Fruit fly (Drosophila melanogaster): Measurements from ENCODE around the gene gskt.
A peak's percentile ranks its signal among the peaks of the same experiment; 100 is the strongest.

gskt gene

DNA sequence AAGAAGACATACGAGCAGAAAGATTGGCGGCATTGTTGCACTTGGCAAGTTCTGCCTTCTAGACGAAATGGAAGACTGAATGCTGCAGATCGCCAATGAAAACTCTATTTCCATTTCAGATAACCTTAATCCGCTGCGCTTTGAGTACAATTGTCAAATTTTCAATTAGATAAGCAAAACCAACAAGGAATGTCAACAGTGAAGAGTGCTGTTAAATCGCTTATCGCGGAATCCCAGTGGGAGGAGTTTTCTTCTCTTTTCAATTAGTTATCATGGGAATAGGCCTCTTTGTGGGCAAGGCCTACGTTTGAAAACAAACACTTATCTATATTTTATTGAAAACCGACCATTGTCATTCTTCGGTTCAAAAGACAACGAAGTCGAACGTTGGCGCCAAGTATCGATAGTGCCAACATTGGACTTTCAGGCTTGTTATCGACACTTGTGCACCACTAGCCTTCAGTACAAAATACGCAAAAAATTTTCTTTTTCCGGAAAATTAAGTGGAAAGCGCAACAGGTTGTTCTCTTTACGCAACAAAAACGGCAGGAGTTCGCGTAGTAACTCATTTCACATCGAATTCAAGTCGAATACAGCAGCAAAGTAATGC lies 23.1 kb downstream of the gskt start, which contains the start of the genes Ugt35D1 and Gcn2 (continued):
- TF ChIP-seq cwo (GFP tag; optimal IDR thresholded peaks at IDR 0.05), result no peak
- TF ChIP-seq CG17912 (GFP tag; optimal IDR thresholded peaks at IDR 0.05), result peak; percentile 28
- peak; percentile 52 for TF ChIP-seq CG10209 (GFP tag; optimal IDR thresholded peaks at IDR 0.05)
- peak; percentile 77 for TF ChIP-seq CG9727 (GFP tag; optimal IDR thresholded peaks at IDR 0.05)
- TF ChIP-seq caup (GFP tag; optimal IDR thresholded peaks at IDR 0.05; ENCODE audit: severe bottlenecking), result no peak
- no peak for TF ChIP-seq CG14441 (GFP tag; IDR thresholded peaks at IDR 0.05)
- TF ChIP-seq dmrt99B (tag; optimal IDR thresholded peaks at IDR 0.05), result no peak
- no peak for TF ChIP-seq Ptx1 (GFP tag; IDR thresholded peaks at IDR 0.05)
- no peak for TF ChIP-seq ash1 (GFP tag; optimal IDR thresholded peaks at IDR 0.05)
- no peak for TF ChIP-seq dysf (GFP tag; IDR thresholded peaks at IDR 0.05)
- TF ChIP-seq eyg (GFP tag; optimal IDR thresholded peaks at IDR 0.05), result no peak
- no peak for TF ChIP-seq Aef1 (GFP tag; IDR thresholded peaks at IDR 0.05)
- no peak for TF ChIP-seq ttk (GFP tag; IDR thresholded peaks at IDR 0.05)
- TF ChIP-seq Hr78 (GFP tag; optimal IDR thresholded peaks at IDR 0.05), result no peak
- no peak for TF ChIP-seq CG5953 (GFP tag; IDR thresholded peaks at IDR 0.05)
- no peak for TF ChIP-seq tx (GFP tag; optimal IDR thresholded peaks at IDR 0.05)
- no peak for TF ChIP-seq CG8478 (optimal IDR thresholded peaks at IDR 0.05)
- TF ChIP-seq CG8290 (GFP tag; optimal IDR thresholded peaks at IDR 0.05), result no peak
- peak in 1 of 2 experiments; percentile 43 for TF ChIP-seq CG8290 (tag; optimal IDR thresholded peaks at IDR 0.05)
- TF ChIP-seq nom (GFP tag; optimal IDR thresholded peaks at IDR 0.05), result no peak
- no peak for TF ChIP-seq NfI (GFP tag; optimal IDR thresholded peaks at IDR 0.05)
- TF ChIP-seq so (GFP tag; IDR thresholded peaks at IDR 0.05), result 0 out of 3 replicates have a peak, but pooled peaks have one; percentile 44
- peak; percentile 21 for TF ChIP-seq CG3838 (GFP tag; optimal IDR thresholded peaks at IDR 0.05)
- peak; percentile 65 for TF ChIP-seq Blimp-1 (GFP tag; optimal IDR thresholded peaks at IDR 0.05)
- TF ChIP-seq CG30431 (GFP tag; optimal IDR thresholded peaks at IDR 0.05), result no peak
- no peak for TF ChIP-seq Ada2b (GFP tag; IDR thresholded peaks at IDR 0.05)
- no peak for TF ChIP-seq CG7786 (GFP tag; optimal IDR thresholded peaks at IDR 0.05)
- TF ChIP-seq ranshi (GFP tag; IDR thresholded peaks at IDR 0.05), result peak; percentile 46; the same call in 1 of the 2 replicates
- peak; percentile 80 for TF ChIP-seq Dref (GFP tag; IDR thresholded peaks at IDR 0.05)
- no peak for TF ChIP-seq Dip2 (GFP tag; IDR thresholded peaks at IDR 0.05)
- TF ChIP-seq CG8089 (GFP tag; optimal IDR thresholded peaks at IDR 0.05), result peak; percentile 62
- no peak for TF ChIP-seq CG4730 (GFP tag; IDR thresholded peaks at IDR 0.05)
- TF ChIP-seq odd (GFP tag; optimal IDR thresholded peaks at IDR 0.05), result no peak
- no peak for TF ChIP-seq rib (GFP tag; IDR thresholded peaks at IDR 0.05)
- no peak for TF ChIP-seq Pdp1 (GFP tag; optimal IDR thresholded peaks at IDR 0.05)
- no peak for TF ChIP-seq CG7839 (tag; optimal IDR thresholded peaks at IDR 0.05)
- TF ChIP-seq Doc3 (GFP tag; IDR thresholded peaks at IDR 0.05; ENCODE audit: partially characterized antibody), result peak; percentile 72
- peak; percentile 23 for TF ChIP-seq YL-1 (GFP tag; optimal IDR thresholded peaks at IDR 0.05)
- no peak for TF ChIP-seq Elba2 (GFP tag; optimal IDR thresholded peaks at IDR 0.05)
- TF ChIP-seq CG42726 (GFP tag; IDR thresholded peaks at IDR 0.05; ENCODE audit: partially characterized antibody), result 0 out of 2 replicates have a peak, but pooled peaks have one; percentile 20
- no peak for TF ChIP-seq GATAe (GFP tag; conservative IDR thresholded peaks at IDR 0.05)
- TF ChIP-seq bcd (GFP tag; optimal IDR thresholded peaks at IDR 0.05), result peak; percentile 52
- TF ChIP-seq Usf (GFP tag; optimal IDR thresholded peaks at IDR 0.05), result no peak
- TF ChIP-seq Neu2 (GFP tag; optimal IDR thresholded peaks at IDR 0.05; ENCODE audit: borderline replicate concordance), result no peak
- TF ChIP-seq H15 (GFP tag; IDR thresholded peaks at IDR 0.05), result no peak
- TF ChIP-seq CG7928 (GFP tag; optimal IDR thresholded peaks at IDR 0.05), result no peak
- TF ChIP-seq CG10267 (tag; optimal IDR thresholded peaks at IDR 0.05), result no peak
- peak; percentile 85 for TF ChIP-seq CG13287 (GFP tag; IDR thresholded peaks at IDR 0.05; ENCODE audit: partially characterized antibody)
- peak; percentile 10 for TF ChIP-seq HmgZ (tag; optimal IDR thresholded peaks at IDR 0.05)
- TF ChIP-seq CG10431 (GFP tag; optimal IDR thresholded peaks at IDR 0.05), result no peak
